Fruit fly (Drosophila melanogaster) whole organism, embryonic: ENCODE measurements around the gene CG46462.

Experiments
- Ada2b ChIP-seq: fragments of 200-800 bp; sonication (Bioruptor generic); IDR thresholded peaks from 2 replicates; pipeline ENCODE4 v1.3.6; 2022; ENCODE audit warnings: missing biosample characterization, missing genetic modification characterization
- Antp ChIP-seq: fragments of 200-800 bp; sonication (Bioruptor generic); optimal IDR thresholded peaks from 3 replicates; lab custom pipeline; 2016; ENCODE audit warnings: missing biosample characterization, missing genetic modification characterization
- BtbVII ChIP-seq: fragments of 200-800 bp; sonication (Bioruptor generic); optimal IDR thresholded peaks from 3 replicates; lab custom pipeline; 2017; ENCODE audit warnings: missing biosample characterization, mild to moderate bottlenecking, missing genetic modification characterization
- CG1024 ChIP-seq: fragments of 200-800 bp; sonication (Bioruptor generic); IDR thresholded peaks from 2 replicates; pipeline ENCODE4 v1.3.6; 2022; ENCODE audit warnings: missing biosample characterization, missing genetic modification characterization
- CG10462 ChIP-seq: fragments of 200-800 bp; sonication (Bioruptor generic); optimal IDR thresholded peaks from 2 replicates; lab custom pipeline; 2016; ENCODE audit warnings: missing biosample characterization, missing genetic modification characterization
- CG1233 ChIP-seq: fragments of 200-800 bp; sonication (Bioruptor generic); optimal IDR thresholded peaks from 4 replicates; lab custom pipeline; 2018; ENCODE audit warnings: missing biosample characterization, mild to moderate bottlenecking, missing genetic modification characterization
- CG13894 ChIP-seq: fragments of 200-800 bp; sonication (Bioruptor generic); optimal IDR thresholded peaks from 3 replicates; lab custom pipeline; 2018; ENCODE audit warnings: missing biosample characterization, mild to moderate bottlenecking, missing genetic modification characterization, moderate library complexity
- CG1602 ChIP-seq: fragments of 200-800 bp; sonication (Bioruptor generic); optimal IDR thresholded peaks from 3 replicates; lab custom pipeline; 2016; ENCODE audit warnings: missing biosample characterization, missing genetic modification characterization
- CG17802 ChIP-seq: fragments of 200-800 bp; sonication (Bioruptor generic); optimal IDR thresholded peaks from 2 replicates; lab custom pipeline; 2018; ENCODE audit warnings: missing biosample characterization, mild to moderate bottlenecking, missing genetic modification characterization, moderate library complexity
- CG18476 ChIP-seq: fragments of 200-800 bp; sonication (Bioruptor generic); optimal IDR thresholded peaks from 2 replicates; lab custom pipeline; 2016; ENCODE audit warnings: missing biosample characterization, mild to moderate bottlenecking, missing genetic modification characterization
- CG18764 ChIP-seq: fragments of 200-800 bp; sonication (Bioruptor generic); optimal IDR thresholded peaks from 3 replicates; lab custom pipeline; 2016; ENCODE audit warnings: missing biosample characterization, missing genetic modification characterization
- CG30020 ChIP-seq: fragments of 200-800 bp; optimal IDR thresholded peaks from 2 replicates; lab custom pipeline; 2019; ENCODE audit warnings: missing biosample characterization, mild to moderate bottlenecking, missing genetic modification characterization, moderate library complexity
- CG4328 ChIP-seq: fragments of 200-800 bp; sonication (Bioruptor generic); optimal IDR thresholded peaks from 3 replicates; lab custom pipeline; 2017; ENCODE audit warnings: missing biosample characterization, missing genetic modification reagents, missing genetic modification characterization
- CG7786 ChIP-seq: fragments of 200-800 bp; sonication (Bioruptor generic); optimal IDR thresholded peaks from 2 replicates; lab custom pipeline; 2016; ENCODE audit warnings: missing biosample characterization, missing genetic modification characterization
- CG8290 ChIP-seq, 3 experiments: fragments of 200-800 bp; sonication (Bioruptor generic); optimal IDR thresholded peaks; 2 replicates each; lab custom pipeline; 2016 to 2019; ENCODE audit warnings: missing biosample characterization in 3 of 3, missing genetic modification characterization in 3 of 3, mild to moderate bottlenecking in 2 of 3, moderate library complexity in 1 of 3
- Dbx ChIP-seq: fragments of 200-800 bp; sonication (Bioruptor generic); IDR thresholded peaks from 3 replicates; pipeline ENCODE4 v1.3.6; 2022; ENCODE audit warnings: missing biosample characterization, missing genetic modification characterization
- Doc3 ChIP-seq: fragments of 200-800 bp; sonication (Bioruptor generic); IDR thresholded peaks from 3 replicates; pipeline ENCODE4 v1.3.6; 2022; ENCODE audit warnings: missing biosample characterization, missing genetic modification characterization; ENCODE audit not compliant: partially characterized antibody
- Hr51 ChIP-seq, 2 experiments: fragments of 200-800 bp; sonication (Bioruptor generic); optimal IDR thresholded peaks; 2 replicates in 1 of 2; 3 replicates in 1 of 2; lab custom pipeline; 2016 to 2018; ENCODE audit warnings: missing biosample characterization in 2 of 2, missing genetic modification characterization in 2 of 2, mild to moderate bottlenecking in 1 of 2, moderate library complexity in 1 of 2
- ase ChIP-seq: fragments of 200-800 bp; sonication (Bioruptor generic); IDR thresholded peaks from 3 replicates; pipeline ENCODE4 v1.3.6; 2022; ENCODE audit warnings: missing biosample characterization, missing genetic modification characterization
- caup ChIP-seq: fragments of 200-800 bp; sonication (Bioruptor generic); optimal IDR thresholded peaks from 3 replicates; lab custom pipeline; 2017; ENCODE audit warnings: missing biosample characterization, mild to moderate bottlenecking, missing genetic modification characterization, moderate library complexity; ENCODE audit not compliant: severe bottlenecking
- crc ChIP-seq: fragments of 200-800 bp; sonication (Bioruptor generic); optimal IDR thresholded peaks from 2 replicates; lab custom pipeline; 2016; ENCODE audit warnings: missing biosample characterization, missing genetic modification characterization
- croc ChIP-seq: fragments of 200-800 bp; sonication (Bioruptor generic); conservative IDR thresholded peaks from 3 replicates; pipeline ENCODE4 v1.3.6; 2022; ENCODE audit warnings: missing biosample characterization, missing genetic modification characterization
- dimm ChIP-seq: fragments of 200-800 bp; sonication (Bioruptor generic); IDR thresholded peaks from 2 replicates; pipeline ENCODE4 v1.3.6; 2022; ENCODE audit warnings: missing biosample characterization, missing genetic modification characterization
- ems ChIP-seq: fragments of 200-800 bp; sonication (Bioruptor generic); optimal IDR thresholded peaks from 3 replicates; lab custom pipeline; 2016; ENCODE audit warnings: missing biosample characterization, missing genetic modification characterization
- esg ChIP-seq: fragments of 200-800 bp; sonication (Bioruptor generic); conservative IDR thresholded peaks from 2 replicates; pipeline ENCODE4 v1.3.6; 2022; ENCODE audit warnings: missing biosample characterization, missing genetic modification characterization
- ewg ChIP-seq: fragments of 200-800 bp; sonication (Bioruptor generic); optimal IDR thresholded peaks from 3 replicates; lab custom pipeline; 2017; ENCODE audit warnings: mild to moderate bottlenecking, missing biosample characterization, missing genetic modification reagents, missing genetic modification characterization
- gce ChIP-seq: fragments of 200-800 bp; sonication (Bioruptor generic); IDR thresholded peaks from 3 replicates; pipeline ENCODE4 v1.3.6; 2022; ENCODE audit warnings: missing biosample characterization, missing genetic modification characterization
- gro ChIP-seq: fragments of 200-800 bp; sonication (Bioruptor generic); optimal IDR thresholded peaks from 2 replicates; lab custom pipeline; 2016; ENCODE audit warnings: missing biosample characterization, missing genetic modification characterization
- kah ChIP-seq: fragments of 200-800 bp; sonication (Bioruptor generic); optimal IDR thresholded peaks from 2 replicates; lab custom pipeline; 2018; ENCODE audit warnings: missing biosample characterization, mild to moderate bottlenecking, missing genetic modification characterization
- lab ChIP-seq: fragments of 200-800 bp; sonication (Bioruptor generic); optimal IDR thresholded peaks from 3 replicates; lab custom pipeline; 2017; ENCODE audit warnings: missing biosample characterization, missing genetic modification characterization, mild to moderate bottlenecking, moderate library complexity, missing genetic modification reagents
- lbe ChIP-seq: fragments of 200-800 bp; sonication (Bioruptor generic); optimal IDR thresholded peaks from 2 replicates; lab custom pipeline; 2016; ENCODE audit warnings: missing biosample characterization, mild to moderate bottlenecking, missing genetic modification characterization
- lilli ChIP-seq: fragments of 200-800 bp; sonication (Bioruptor generic); optimal IDR thresholded peaks from 3 replicates; lab custom pipeline; 2016; ENCODE audit warnings: missing biosample characterization, missing genetic modification characterization
- maf-S ChIP-seq: fragments of 200-800 bp; sonication (Bioruptor generic); optimal IDR thresholded peaks from 2 replicates; lab custom pipeline; 2016; ENCODE audit warnings: missing biosample characterization, missing genetic modification characterization
- nerfin-1 ChIP-seq: fragments of 200-800 bp; sonication (Bioruptor generic); optimal IDR thresholded peaks from 3 replicates; lab custom pipeline; 2019; ENCODE audit warnings: missing biosample characterization, mild to moderate bottlenecking, missing genetic modification characterization, moderate library complexity
- nmo ChIP-seq: fragments of 200-800 bp; sonication (Bioruptor generic); optimal IDR thresholded peaks from 2 replicates; lab custom pipeline; 2018; ENCODE audit warnings: missing biosample characterization, mild to moderate bottlenecking, missing genetic modification characterization, moderate library complexity
- otp ChIP-seq: fragments of 200-800 bp; sonication (Bioruptor generic); IDR thresholded peaks from 3 replicates; pipeline ENCODE4, ENCODE4 v1.3.6; 2022; ENCODE audit warnings: missing biosample characterization, missing genetic modification characterization
- pita ChIP-seq: fragments of 200-800 bp; sonication (Bioruptor generic); optimal IDR thresholded peaks from 2 replicates; lab custom pipeline; 2017; ENCODE audit warnings: missing biosample characterization, mild to moderate bottlenecking, missing genetic modification characterization
- salm ChIP-seq: fragments of 200-800 bp; sonication (Bioruptor generic); optimal IDR thresholded peaks from 2 replicates; lab custom pipeline; 2018; ENCODE audit warnings: missing biosample characterization, mild to moderate bottlenecking, missing genetic modification characterization
- scrt ChIP-seq: fragments of 200-800 bp; sonication (Bioruptor generic); optimal IDR thresholded peaks from 2 replicates; lab custom pipeline; 2018; ENCODE audit warnings: missing biosample characterization, mild to moderate bottlenecking, missing genetic modification characterization, moderate library complexity
- slp2 ChIP-seq: fragments of 200-800 bp; sonication (Bioruptor generic); optimal IDR thresholded peaks from 2 replicates; lab custom pipeline; 2016; ENCODE audit warnings: missing biosample characterization, missing genetic modification characterization
- so ChIP-seq: fragments of 200-800 bp; sonication (Bioruptor generic); IDR thresholded peaks from 3 replicates; pipeline ENCODE4 v1.3.6; 2022; ENCODE audit warnings: missing biosample characterization, missing genetic modification characterization
- sug ChIP-seq: fragments of 200-800 bp; optimal IDR thresholded peaks from 2 replicates; lab custom pipeline; 2019; ENCODE audit warnings: missing biosample characterization, mild to moderate bottlenecking, missing genetic modification characterization, moderate library complexity
- tx ChIP-seq: fragments of 200-800 bp; sonication (Bioruptor generic); optimal IDR thresholded peaks from 2 replicates; lab custom pipeline; 2016; ENCODE audit warnings: missing biosample characterization, missing genetic modification characterization
- unc-4 ChIP-seq: fragments of 200-800 bp; sonication (Bioruptor generic); IDR thresholded peaks from 2 replicates; pipeline ENCODE4 v1.3.6; 2022; ENCODE audit warnings: missing biosample characterization, missing genetic modification characterization; ENCODE audit not compliant: partially characterized antibody
- vfl ChIP-seq: fragments of 200-800 bp; sonication (Bioruptor generic); optimal IDR thresholded peaks from 2 replicates; lab custom pipeline; 2016; ENCODE audit warnings: missing biosample characterization, missing genetic modification characterization
- yki ChIP-seq: fragments of >200 bp; optimal IDR thresholded peaks from 3 replicates; lab custom pipeline; 2018
- zen2 ChIP-seq: fragments of 200-800 bp; sonication (Bioruptor generic); IDR thresholded peaks from 3 replicates; pipeline ENCODE4 v1.3.6; 2022; ENCODE audit warnings: missing biosample characterization, missing genetic modification characterization; ENCODE audit not compliant: partially characterized antibody

Gene CG46462

DNA sequence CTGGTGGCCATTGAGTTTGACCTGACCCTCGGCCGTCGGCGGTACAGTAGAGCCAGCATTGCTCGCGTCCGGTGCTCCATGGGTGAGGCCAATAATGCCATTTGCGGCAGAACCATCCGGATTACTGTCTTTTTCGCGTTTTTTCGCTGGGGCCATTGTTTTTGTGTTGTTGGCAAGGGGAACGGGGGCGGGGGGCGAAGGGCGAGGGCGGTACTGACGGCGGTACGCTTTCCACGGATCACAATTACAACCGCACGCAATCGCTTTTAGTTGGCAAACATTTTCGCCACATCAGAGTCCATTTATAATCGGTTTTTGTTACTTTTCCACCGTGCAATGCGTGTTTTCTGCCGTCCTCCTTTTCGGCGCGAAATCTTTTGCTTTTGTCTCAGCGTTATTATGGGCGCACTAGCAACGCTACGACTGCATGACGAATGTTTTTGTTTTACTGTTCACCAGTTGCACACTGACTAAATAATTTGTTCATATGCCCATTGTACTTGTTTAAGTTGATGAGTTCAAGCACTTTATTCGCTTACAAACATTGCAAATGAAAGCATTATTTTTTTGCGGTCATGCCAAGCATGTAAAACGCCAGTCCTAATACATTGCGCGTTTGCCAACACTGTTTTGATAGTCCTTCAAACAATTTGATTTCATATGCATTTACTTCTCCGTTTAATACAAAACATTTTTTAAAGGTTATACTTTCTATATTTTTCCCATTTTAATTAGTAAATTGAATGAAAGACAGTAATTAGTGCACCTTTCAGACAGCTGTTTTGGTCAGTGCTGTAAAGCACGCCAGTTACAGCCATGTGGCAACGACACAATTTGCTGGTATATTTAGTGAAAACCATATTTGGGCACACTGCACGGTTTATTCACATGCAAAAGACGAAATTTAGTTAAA is 8.4 kb upstream of the CG46462 start, which contains the start of gene Pfdn6 (continued):
- TF ChIP-seq otp (GFP tag; lab: Robert Waterston, UW) = peak; percentile 55; the same call in 1 of the 3 replicates
- TF ChIP-seq Ada2b = peak; percentile 74
- no peak for TF ChIP-seq salm (tag; lab: Kevin White, UChicago)
- TF ChIP-seq crc (GFP tag; lab: Kevin White, UChicago) = no peak
- peak; percentile 85 for TF ChIP-seq CG7786 (GFP tag; lab: Kevin White, UChicago)
- peak; percentile 33; the same call in 1 of the 2 replicates for TF ChIP-seq unc-4 (GFP tag; lab: Robert Waterston, UW)
- no peak for TF ChIP-seq yki (lab: Kevin White, UChicago)
- TF ChIP-seq tx (GFP tag; lab: Kevin White, UChicago) = peak; percentile 71
- TF ChIP-seq lbe (GFP tag; lab: Kevin White, UChicago) = peak; percentile 70
- peak; percentile 66 for TF ChIP-seq nerfin-1 (tag; lab: Kevin White, UChicago)
- TF ChIP-seq slp2 (GFP tag; lab: Kevin White, UChicago) = peak; percentile 61
- TF ChIP-seq Hr51 (GFP tag; optimal IDR thresholded peaks at IDR 0.05; lab: Kevin White, UChicago) = peak; percentile 45 to 77
- TF ChIP-seq CG30020 (tag; lab: Kevin White, UChicago) = peak; percentile 65
- TF ChIP-seq Dbx (GFP tag; lab: Robert Waterston, UW) = peak; percentile 79
- no peak for TF ChIP-seq gce (GFP tag; lab: Robert Waterston, UW)
- no peak for TF ChIP-seq kah
- TF ChIP-seq CG8290 (GFP tag; optimal IDR thresholded peaks at IDR 0.05; lab: Kevin White, UChicago) = peak; percentile 82
- TF ChIP-seq CG8290 (tag; optimal IDR thresholded peaks at IDR 0.05; lab: Kevin White, UChicago) = peak; percentile 68 to 77
- peak; percentile 75 for TF ChIP-seq ems (GFP tag; lab: Kevin White, UChicago)
- peak; percentile 83 for TF ChIP-seq esg (GFP tag; lab: Robert Waterston, UW)
- TF ChIP-seq scrt (GFP tag; lab: Kevin White, UChicago) = no peak
- TF ChIP-seq CG1602 = peak; percentile 76
- TF ChIP-seq maf-S (GFP tag; lab: Kevin White, UChicago) = peak; percentile 72
- peak; percentile 72; the same call in 1 of the 3 replicates for TF ChIP-seq so (GFP tag; lab: Robert Waterston, UW)
- TF ChIP-seq vfl = peak; percentile 47
- TF ChIP-seq CG10462 (GFP tag; lab: Kevin White, UChicago) = peak; percentile 40
- TF ChIP-seq caup = peak; percentile 58
- 0 out of 3 replicates have a peak, but pooled peaks have one; percentile 36 for TF ChIP-seq Doc3
- TF ChIP-seq CG18764 = peak; percentile 92
- peak; percentile 56 for TF ChIP-seq gro
- no peak for TF ChIP-seq CG13894 (tag; lab: Kevin White, UChicago)
- TF ChIP-seq CG4328 (GFP tag; lab: Kevin White, UChicago) = peak; percentile 34
- TF ChIP-seq sug (tag; lab: Kevin White, UChicago) = peak; percentile 62
- peak; percentile 69 for TF ChIP-seq ase (GFP tag; lab: Robert Waterston, UW)
- no peak for TF ChIP-seq pita (GFP tag; lab: Kevin White, UChicago)
- no peak for TF ChIP-seq dimm (GFP tag; lab: Robert Waterston, UW)
- peak; percentile 47 for TF ChIP-seq CG1233
- peak; percentile 68; the same call in 1 of the 2 replicates for TF ChIP-seq CG1024 (GFP tag; lab: Robert Waterston, UW)
- no peak for TF ChIP-seq lab
- TF ChIP-seq CG17802 (tag; lab: Kevin White, UChicago) = peak; percentile 68
- peak; percentile 57 for TF ChIP-seq Antp (GFP tag; lab: Kevin White, UChicago)
- peak; percentile 91 for TF ChIP-seq nmo (GFP tag; lab: Kevin White, UChicago)
- TF ChIP-seq BtbVII (GFP tag; lab: Kevin White, UChicago) = peak; percentile 35
- peak; percentile 61; the same call in 2 of the 3 replicates for TF ChIP-seq croc (GFP tag; lab: Robert Waterston, UW)
- TF ChIP-seq CG18476 (GFP tag; lab: Kevin White, UChicago) = peak; percentile 79
- TF ChIP-seq lilli = peak; percentile 80
- no peak; the same call in 2 of the 3 replicates for TF ChIP-seq zen2 (GFP tag; lab: Robert Waterston, UW)
- TF ChIP-seq ewg = peak; percentile 78
